Worm (Caenorhabditis elegans) whole organism, L1 larva: ENCODE measurements around the gene enu-3.6.

Experiments used
- elt-2 ChIP-seq: sonication (generic microtip); optimal IDR thresholded peaks from 2 replicates; lab custom pipeline; 2016; ENCODE audit warnings: missing genetic modification characterization, mild to moderate bottlenecking, inconsistent platforms, missing compliant biosample characterization, missing genetic modification reagents
- fkh-10 ChIP-seq: sonication (generic microtip); optimal IDR thresholded peaks from 2 replicates; lab custom pipeline; 2017; ENCODE audit warnings: missing biosample characterization, missing genetic modification reagents, missing genetic modification characterization
- fos-1 ChIP-seq: fragments of 150-350 bp; optimal IDR thresholded peaks from 2 replicates; lab custom pipeline; 2014; ENCODE audit warnings: missing biosample characterization, missing genetic modification characterization
- hlh-4 ChIP-seq: sonication (generic microtip); optimal IDR thresholded peaks from 2 replicates; lab custom pipeline; 2016; ENCODE audit warnings: mild to moderate bottlenecking, missing genetic modification characterization, missing compliant biosample characterization
- mef-2 ChIP-seq: fragments of 150-350 bp; optimal IDR thresholded peaks from 2 replicates; lab custom pipeline; 2014; ENCODE audit warnings: missing biosample characterization, missing genetic modification characterization
- nhr-11 ChIP-seq: fragments of 150-350 bp; optimal IDR thresholded peaks from 2 replicates; lab custom pipeline; 2014; ENCODE audit warnings: missing biosample characterization, missing genetic modification characterization
- nhr-28 ChIP-seq: fragments of 150-350 bp; optimal IDR thresholded peaks from 2 replicates; lab custom pipeline; 2014; ENCODE audit warnings: missing biosample characterization, missing genetic modification characterization
- nhr-76 ChIP-seq: sonication (generic microtip); optimal IDR thresholded peaks from 2 replicates; lab custom pipeline; 2017; ENCODE audit warnings: missing biosample characterization, missing genetic modification characterization
- pag-3 ChIP-seq: sonication (generic microtip); optimal IDR thresholded peaks from 2 replicates; lab custom pipeline; 2017; ENCODE audit warnings: missing genetic modification characterization, mild to moderate bottlenecking, missing compliant biosample characterization, antibody characterized with exemption, borderline replicate concordance; ENCODE audit not compliant: insufficient read depth
- unc-62 ChIP-seq: fragments of 150-350 bp; optimal IDR thresholded peaks from 2 replicates; lab custom pipeline; 2014; ENCODE audit warnings: missing biosample characterization, missing genetic modification reagents, missing genetic modification characterization
- ztf-4 ChIP-seq: fragments of 150-350 bp; optimal IDR thresholded peaks from 2 replicates; lab custom pipeline; 2014; ENCODE audit warnings: missing biosample characterization, missing genetic modification characterization

- TF ChIP-seq elt-2 (tag; lab: Kevin White, UChicago) (no peak), mef-2 (tag; lab: Kevin White, UChicago) (no peak), ztf-4 (tag; lab: Kevin White, UChicago) (no peak), unc-62 (GFP tag; lab: Kevin White, UChicago) (no peak), fos-1 (no peak), pag-3 (tag; lab: Kevin White, UChicago) (no peak), nhr-11 (no peak), fkh-10 (GFP tag; lab: Kevin White, UChicago) (no peak), nhr-76 (tag; lab: Kevin White, UChicago) (no peak), hlh-4 (tag; lab: Kevin White, UChicago) (no peak), nhr-28 (tag; lab: Kevin White, UChicago) (no peak)
These were observed 10.8 kb upstream of the enu-3.6 start, which contains the start of gene smap-1 for ce11 chrIII:10739455-10739854.
